Worm (Caenorhabditis elegans) whole organism, late embryonic: Measurements from ENCODE around the gene srbc-16.

Source experiments
- C08G9.2 ChIP-seq: sonication (generic microtip); optimal IDR thresholded peaks from 2 replicates; lab custom pipeline; 2016; ENCODE audit warnings: mild to moderate bottlenecking, missing genetic modification characterization, moderate library complexity, missing compliant biosample characterization
- F13H6.1 ChIP-seq: sonication (generic microtip); optimal IDR thresholded peaks from 2 replicates; lab custom pipeline; 2016; ENCODE audit warnings: missing genetic modification characterization, missing compliant biosample characterization
- Y22D7AL.16 ChIP-seq: sonication (generic microtip); optimal IDR thresholded peaks from 2 replicates; lab custom pipeline; 2016; ENCODE audit warnings: missing genetic modification characterization, missing compliant biosample characterization
- ahr-1 ChIP-seq: sonication (generic microtip); optimal IDR thresholded peaks from 2 replicates; lab custom pipeline; 2016; ENCODE audit warnings: missing genetic modification characterization, missing compliant biosample characterization
- ama-1 ChIP-seq: fragments of 150-350 bp; optimal IDR thresholded peaks from 2 replicates; lab custom pipeline; 2014
- ceh-14 ChIP-seq: sonication (generic microtip); optimal IDR thresholded peaks from 2 replicates; lab custom pipeline; 2016; ENCODE audit warnings: missing genotype, missing genetic modification characterization, missing compliant biosample characterization
- ceh-18 ChIP-seq: sonication (generic microtip); optimal IDR thresholded peaks from 2 replicates; lab custom pipeline; 2016; ENCODE audit warnings: missing genetic modification characterization, missing compliant biosample characterization
- ceh-19 ChIP-seq: fragments of 200-800 bp; sonication (Bioruptor generic); optimal IDR thresholded peaks from 2 replicates; lab custom pipeline; 2018; ENCODE audit warnings: mild to moderate bottlenecking, missing genetic modification characterization, missing compliant biosample characterization
- ceh-2 ChIP-seq: sonication (generic microtip); optimal IDR thresholded peaks from 2 replicates; lab custom pipeline; 2016; ENCODE audit warnings: missing genotype, missing genetic modification characterization, missing compliant biosample characterization
- ceh-24 ChIP-seq: sonication (generic microtip); optimal IDR thresholded peaks from 2 replicates; lab custom pipeline; 2016; ENCODE audit warnings: mild to moderate bottlenecking, missing genetic modification characterization, missing compliant biosample characterization
- ceh-30 ChIP-seq: fragments of 150-350 bp; optimal IDR thresholded peaks from 2 replicates; lab custom pipeline; 2014; ENCODE audit warnings: missing biosample characterization, missing genetic modification characterization
- ceh-31 ChIP-seq: sonication (generic microtip); optimal IDR thresholded peaks from 2 replicates; lab custom pipeline; 2016; ENCODE audit warnings: missing genetic modification characterization, missing compliant biosample characterization
- ceh-45 ChIP-seq: fragments of 200-800 bp; sonication (Bioruptor generic); IDR thresholded peaks from 2 replicates; pipeline ENCODE4 v1.3.6; 2022; ENCODE audit warnings: missing genetic modification reagents, missing genetic modification characterization, missing compliant biosample characterization
- ceh-9 ChIP-seq: sonication (generic microtip); optimal IDR thresholded peaks from 2 replicates; lab custom pipeline; 2016; ENCODE audit warnings: mild to moderate bottlenecking, missing genetic modification characterization, inconsistent platforms, missing compliant biosample characterization
- elt-2 ChIP-seq: sonication (generic microtip); optimal IDR thresholded peaks from 2 replicates; lab custom pipeline; 2016; ENCODE audit warnings: missing genetic modification reagents, missing genetic modification characterization, missing compliant biosample characterization
- elt-4 ChIP-seq: sonication (generic microtip); optimal IDR thresholded peaks from 2 replicates; lab custom pipeline; 2016; ENCODE audit warnings: missing genetic modification characterization, missing compliant biosample characterization
- eyg-1 ChIP-seq: sonication (generic microtip); optimal IDR thresholded peaks from 2 replicates; lab custom pipeline; 2016; ENCODE audit warnings: missing genotype, missing genetic modification characterization, missing compliant biosample characterization
- fax-1 ChIP-seq: sonication (generic microtip); optimal IDR thresholded peaks from 2 replicates; lab custom pipeline; 2016; ENCODE audit warnings: missing genotype, missing genetic modification characterization, missing compliant biosample characterization
- fkh-6 ChIP-seq: sonication (generic microtip); optimal IDR thresholded peaks from 2 replicates; lab custom pipeline; 2016; ENCODE audit warnings: missing genetic modification characterization, missing compliant biosample characterization
- gmeb-2 ChIP-seq: sonication (generic microtip); optimal IDR thresholded peaks from 2 replicates; lab custom pipeline; 2016; ENCODE audit warnings: missing genetic modification characterization, inconsistent platforms, missing compliant biosample characterization
- hlh-15 ChIP-seq: sonication (generic microtip); optimal IDR thresholded peaks from 2 replicates; lab custom pipeline; 2016; ENCODE audit warnings: missing genetic modification characterization, missing compliant biosample characterization
- hlh-6 ChIP-seq: sonication (generic microtip); optimal IDR thresholded peaks from 2 replicates; lab custom pipeline; 2016; ENCODE audit warnings: missing genotype, missing genetic modification characterization, missing compliant biosample characterization
- hlh-8 ChIP-seq: sonication (generic microtip); optimal IDR thresholded peaks from 2 replicates; lab custom pipeline; 2016; ENCODE audit warnings: missing genotype, missing genetic modification characterization, missing compliant biosample characterization
- mec-3 ChIP-seq: sonication (generic microtip); optimal IDR thresholded peaks from 2 replicates; lab custom pipeline; 2016; ENCODE audit warnings: borderline replicate concordance, missing genetic modification characterization, missing compliant biosample characterization
- nfya-1 ChIP-seq: sonication (generic microtip); optimal IDR thresholded peaks from 2 replicates; lab custom pipeline; 2017; ENCODE audit warnings: missing genetic modification characterization, mild to moderate bottlenecking, missing compliant biosample characterization, antibody characterized with exemption, moderate library complexity
- nhr-11 ChIP-seq: fragments of 150-350 bp; optimal IDR thresholded peaks from 2 replicates; lab custom pipeline; 2014; ENCODE audit warnings: missing biosample characterization, missing genetic modification characterization
- npax-4 ChIP-seq: sonication (generic microtip); optimal IDR thresholded peaks from 2 replicates; lab custom pipeline; 2016; ENCODE audit warnings: missing genetic modification characterization, missing compliant biosample characterization
- pax-1 ChIP-seq: fragments of 150-350 bp; optimal IDR thresholded peaks from 2 replicates; lab custom pipeline; 2014; ENCODE audit warnings: missing biosample characterization, missing genetic modification characterization
- pha-4 ChIP-seq: fragments of 150-350 bp; optimal IDR thresholded peaks from 2 replicates; lab custom pipeline; 2018; ENCODE audit warnings: missing biosample characterization, missing genetic modification reagents, missing genetic modification characterization
- pqm-1 ChIP-seq: sonication (generic microtip); optimal IDR thresholded peaks from 2 replicates; lab custom pipeline; 2016; ENCODE audit warnings: missing genetic modification characterization, missing compliant biosample characterization
- pros-1 ChIP-seq: fragments of 150-350 bp; optimal IDR thresholded peaks from 2 replicates; lab custom pipeline; 2014; ENCODE audit warnings: missing biosample characterization, missing genetic modification reagents, missing genetic modification characterization
- ref-2 ChIP-seq: sonication (generic microtip); optimal IDR thresholded peaks from 2 replicates; lab custom pipeline; 2016; ENCODE audit warnings: missing genetic modification characterization, missing compliant biosample characterization
- rnt-1 ChIP-seq: sonication (generic microtip); optimal IDR thresholded peaks from 2 replicates; lab custom pipeline; 2016; ENCODE audit warnings: missing genetic modification characterization, missing compliant biosample characterization
- sdc-2 ChIP-seq: sonication (generic microtip); optimal IDR thresholded peaks from 2 replicates; lab custom pipeline; 2016; ENCODE audit warnings: missing genotype, missing genetic modification characterization, missing compliant biosample characterization
- sox-2 ChIP-seq: fragments of 200-800 bp; sonication (Bioruptor generic); IDR thresholded peaks from 2 replicates; pipeline ENCODE4 v1.3.6; 2022; ENCODE audit warnings: missing genetic modification reagents, missing genetic modification characterization, missing compliant biosample characterization
- sox-4 ChIP-seq: sonication (generic microtip); optimal IDR thresholded peaks from 2 replicates; lab custom pipeline; 2017; ENCODE audit warnings: mild to moderate bottlenecking, missing genetic modification characterization, inconsistent platforms, missing compliant biosample characterization
- syd-9 ChIP-seq: sonication (generic microtip); optimal IDR thresholded peaks from 2 replicates; lab custom pipeline; 2016; ENCODE audit warnings: mild to moderate bottlenecking, missing genetic modification characterization, moderate library complexity, missing compliant biosample characterization
- tbx-2 ChIP-seq: sonication (generic microtip); optimal IDR thresholded peaks from 2 replicates; lab custom pipeline; 2016; ENCODE audit warnings: missing genetic modification characterization, missing compliant biosample characterization
- tbx-7 ChIP-seq: sonication (generic microtip); optimal IDR thresholded peaks from 2 replicates; lab custom pipeline; 2016; ENCODE audit warnings: missing genotype, missing genetic modification characterization, missing compliant biosample characterization
- ttx-3 ChIP-seq: sonication (generic microtip); optimal IDR thresholded peaks from 2 replicates; lab custom pipeline; 2016; ENCODE audit warnings: missing genetic modification reagents, missing genetic modification characterization, missing compliant biosample characterization
- unc-3 ChIP-seq, 2 experiments: fragments of 200-800 bp in 1 of 2; sonication (Bioruptor generic) in 1 of 2; sonication (generic microtip) in 1 of 2; conservative IDR thresholded peaks in 1 of 2; optimal IDR thresholded peaks in 1 of 2; 2 replicates each; pipeline versions ENCODE4 v1.3.6 to Lab custom; 2016 to 2022; ENCODE audit warnings: missing compliant biosample characterization in 2 of 2, missing genetic modification characterization in 2 of 2, missing genetic modification reagents in 1 of 2
- unc-42 ChIP-seq: sonication (generic microtip); optimal IDR thresholded peaks from 2 replicates; lab custom pipeline; 2016; ENCODE audit warnings: missing genotype, missing genetic modification characterization, missing compliant biosample characterization
- zip-5 ChIP-seq: sonication (generic microtip); optimal IDR thresholded peaks from 2 replicates; lab custom pipeline; 2016; ENCODE audit warnings: missing genetic modification characterization, missing compliant biosample characterization

Gene srbc-16

DNA sequence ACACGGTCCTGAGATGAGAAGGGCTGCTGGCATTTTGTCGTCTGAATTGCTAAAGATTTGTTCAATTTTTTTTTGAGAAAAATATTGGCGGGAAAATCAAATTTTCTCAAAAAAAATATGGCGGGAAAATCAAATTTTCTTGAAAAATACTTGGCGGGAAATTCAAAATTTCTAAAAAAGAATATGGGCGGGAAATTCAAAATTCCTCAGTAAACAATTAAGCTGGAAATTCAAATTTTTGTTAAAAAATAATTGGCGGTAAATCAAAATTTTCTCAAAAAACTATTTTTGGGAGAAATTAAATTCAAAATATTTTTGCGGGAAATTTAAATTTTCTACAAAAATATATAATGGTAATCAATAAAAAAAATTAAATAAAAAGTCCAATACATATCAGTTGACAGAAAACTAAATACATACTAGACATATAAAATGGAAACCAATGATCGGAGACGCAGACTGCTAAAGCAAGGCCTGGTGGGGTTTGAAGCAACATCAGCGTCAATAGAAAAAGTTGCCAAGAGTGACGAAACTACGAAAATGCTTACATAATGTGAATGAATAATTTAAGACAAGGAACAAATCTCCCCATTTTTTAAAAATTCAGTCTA, 32.7 kb downstream of the srbc-16 start, which contains the start of gene nhr-184:
TSS of gene nhr-184 (minus strand) at position 51 of the 611 bp plus-strand sequence.
- TF ChIP-seq ceh-18 (tag; lab: Kevin White, UChicago) = no peak
- TF ChIP-seq eyg-1 (tag; lab: Kevin White, UChicago) = no peak
- TF ChIP-seq zip-5 = no peak
- TF ChIP-seq elt-2 = no peak
- TF ChIP-seq pax-1 (tag; lab: Kevin White, UChicago) = no peak
- TF ChIP-seq ceh-2 = no peak
- no peak for TF ChIP-seq sox-4 (tag; lab: Kevin White, UChicago)
- no peak for TF ChIP-seq mec-3
- no peak for TF ChIP-seq ceh-9 (tag; lab: Kevin White, UChicago)
- TF ChIP-seq fax-1 (tag; lab: Kevin White, UChicago) = no peak
- no peak for TF ChIP-seq ceh-24
- no peak for TF ChIP-seq sdc-2 (tag; lab: Kevin White, UChicago)
- TF ChIP-seq tbx-7 (tag; lab: Kevin White, UChicago) = no peak
- no peak for TF ChIP-seq gmeb-2 (tag; lab: Kevin White, UChicago)
- TF ChIP-seq unc-3 (GFP tag; conservative IDR thresholded peaks at IDR 0.05; lab: Robert Waterston, UW) = no peak
- no peak for TF ChIP-seq unc-3 (tag; optimal IDR thresholded peaks at IDR 0.05; lab: Kevin White, UChicago)
- no peak for TF ChIP-seq fkh-6 (tag; lab: Kevin White, UChicago)
- TF ChIP-seq tbx-2 (tag; lab: Kevin White, UChicago) = no peak
- TF ChIP-seq elt-4 (tag; lab: Kevin White, UChicago) = no peak
- TF ChIP-seq hlh-8 (tag; lab: Kevin White, UChicago) = no peak

DNA sequence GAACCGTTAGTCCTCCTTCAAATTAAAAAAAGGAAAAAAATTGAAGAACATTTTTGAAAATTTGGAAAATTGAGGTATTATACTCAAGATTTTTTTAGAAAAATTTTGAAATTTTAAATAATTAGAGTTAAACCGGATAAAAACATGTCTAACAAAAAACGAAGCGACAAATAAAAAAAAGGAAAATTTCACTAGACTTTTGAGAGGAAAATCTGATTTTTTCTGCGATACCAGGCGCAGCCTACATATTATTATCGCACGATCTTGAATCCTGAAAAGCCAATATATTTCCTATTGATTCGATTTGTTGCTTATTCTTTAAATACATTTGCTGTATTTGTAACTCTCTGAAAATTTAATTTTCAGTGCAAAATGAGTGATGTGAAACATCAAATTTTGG, 33.5 kb downstream of the srbc-16 start, which contains the start of gene nstp-8:
TSS of gene nstp-8 (plus strand) at position 301 of the 400 bp plus-strand sequence.
- TF ChIP-seq nfya-1 (tag; lab: Kevin White, UChicago) (no peak), F13H6.1 (tag; lab: Kevin White, UChicago) (no peak), Y22D7AL.16 (tag; lab: Kevin White, UChicago) (no peak), unc-42 (tag; lab: Kevin White, UChicago) (no peak), fax-1 (tag; lab: Kevin White, UChicago) (no peak), hlh-15 (no peak), ceh-19 (GFP tag; lab: Kevin White, UChicago) (no peak), C08G9.2 (tag; lab: Kevin White, UChicago) (no peak), sdc-2 (tag; lab: Kevin White, UChicago) (no peak), ceh-2 (no peak), mec-3 (no peak), pha-4 (tag; lab: Kevin White, UChicago) (no peak), ahr-1 (tag; lab: Kevin White, UChicago) (no peak), ceh-30 (no peak), sox-2 (GFP tag; lab: Robert Waterston, UW) (no peak), pax-1 (tag; lab: Kevin White, UChicago) (no peak), rnt-1 (no peak), npax-4 (no peak), tbx-2 (tag; lab: Kevin White, UChicago) (no peak), syd-9 (tag; lab: Kevin White, UChicago) (no peak)

DNA sequence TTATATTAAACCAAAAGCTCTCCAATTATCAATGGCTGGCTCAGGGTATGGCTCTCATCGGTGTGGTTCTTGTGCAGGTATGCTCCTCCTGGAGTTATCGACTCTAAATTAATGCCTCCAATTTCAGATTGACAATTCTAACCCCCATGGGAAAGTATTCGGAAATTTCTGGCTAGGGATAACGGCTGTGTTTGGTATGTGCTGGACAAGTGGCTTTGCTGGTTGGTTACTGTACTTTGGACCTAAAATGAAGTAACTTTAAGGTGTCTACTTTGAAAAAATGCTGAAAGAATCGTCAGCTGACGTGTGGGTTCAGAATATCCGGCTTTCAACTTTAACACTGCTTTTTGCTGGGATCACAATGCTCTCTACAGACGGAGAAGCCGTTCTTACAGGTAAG, 35.1 kb downstream of the srbc-16 start:
- TF ChIP-seq hlh-6 (no peak), pha-4 (tag; lab: Kevin White, UChicago) (no peak), fax-1 (tag; lab: Kevin White, UChicago) (no peak), ref-2 (tag; lab: Kevin White, UChicago) (no peak), ttx-3 (tag; lab: Kevin White, UChicago) (no peak), pqm-1 (no peak), ama-1 (no peak), nhr-11 (tag; lab: Kevin White, UChicago) (no peak), pros-1 (tag; lab: Kevin White, UChicago) (no peak), ceh-31 (tag; lab: Kevin White, UChicago) (no peak), ceh-45 (GFP tag; lab: Robert Waterston, UW) (no peak), elt-4 (tag; lab: Kevin White, UChicago) (no peak), ceh-14 (no peak)
